Worm (Caenorhabditis elegans): ENCODE data around the gene Y67D8B.2.
A peak's percentile ranks its signal among the peaks of the same experiment; 100 is the strongest.

Y67D8B.2 gene

ce11 chrIV:3233429-3233885 is 42.1 kb upstream of the Y67D8B.2 start (continued):
- TF ChIP-seq dox-1 (GFP tag; IDR thresholded peaks at IDR 0.05) (no peak), cebp-1 (GFP tag; IDR thresholded peaks at IDR 0.05) (no peak), cebp-1 (tag; optimal IDR thresholded peaks at IDR 0.05) (peak; percentile 45), ztf-25 (GFP tag; IDR thresholded peaks at IDR 0.05) (no peak), let-607 (tag; optimal IDR thresholded peaks at IDR 0.05) (peak in 1 of 2 experiments; percentile 35), mxl-1 (tag; optimal IDR thresholded peaks at IDR 0.05) (no peak), F22D6.2 (tag; optimal IDR thresholded peaks at IDR 0.05) (no peak), F23B12.7 (tag; optimal IDR thresholded peaks at IDR 0.05; ENCODE audit: insufficient read depth) (no peak), hlh-26 (GFP tag; conservative IDR thresholded peaks at IDR 0.05) (no peak), C17E4.6 (GFP tag; IDR thresholded peaks at IDR 0.05) (no peak), ZK185.1 (tag; optimal IDR thresholded peaks at IDR 0.05; ENCODE audit: poor library complexity, severe bottlenecking) (peak; percentile 40), unc-62 (GFP tag; optimal IDR thresholded peaks at IDR 0.05) (no peak), athp-1 (tag; optimal IDR thresholded peaks at IDR 0.05) (no peak), ets-4 (GFP tag; optimal IDR thresholded peaks at IDR 0.05) (no peak), mcd-1 (GFP tag; IDR thresholded peaks at IDR 0.05) (peak; percentile 39; the same call in 1 of the 2 replicates), Y53G8AR.9 (GFP tag; conservative IDR thresholded peaks at IDR 0.05) (no peak), rcor-1 (GFP tag; IDR thresholded peaks at IDR 0.05) (no peak)

ce11 chrIV:3232694-3233372 is 41.5 kb upstream of the Y67D8B.2 start:
- no peak for TF ChIP-seq Y67H2A.10 (GFP tag; conservative IDR thresholded peaks at IDR 0.05)
- TF ChIP-seq egrh-3 (GFP tag; IDR thresholded peaks at IDR 0.05) = peak; percentile 86
- TF ChIP-seq Y53F4B.3 (GFP tag; IDR thresholded peaks at IDR 0.05) = no peak
- peak; percentile 50 for TF ChIP-seq akir-1 (GFP tag; optimal IDR thresholded peaks at IDR 0.05)
- TF ChIP-seq madf-10 (tag; optimal IDR thresholded peaks at IDR 0.05) = peak; percentile 19
- 0 out of 2 replicates have a peak, but pooled peaks have one; percentile 40 for TF ChIP-seq pbrm-1 (GFP tag; IDR thresholded peaks at IDR 0.05)
- TF ChIP-seq unc-130 (GFP tag; optimal IDR thresholded peaks at IDR 0.05) = no peak
- no peak for TF ChIP-seq D2030.7 (GFP tag; IDR thresholded peaks at IDR 0.05)
- no peak for TF ChIP-seq lin-35 (GFP tag; optimal IDR thresholded peaks at IDR 0.05)
- no peak for TF ChIP-seq sptf-2 (GFP tag; optimal IDR thresholded peaks at IDR 0.05)
- TF ChIP-seq nfyb-1 (GFP tag; IDR thresholded peaks at IDR 0.05) = peak; percentile 79
- peak; percentile 62 for TF ChIP-seq ZK185.1 (tag; optimal IDR thresholded peaks at IDR 0.05; ENCODE audit: poor library complexity, severe bottlenecking)
- peak; percentile 53 for TF ChIP-seq attf-5 (GFP tag; optimal IDR thresholded peaks at IDR 0.05)
- peak; percentile 54 for TF ChIP-seq lin-40 (tag; optimal IDR thresholded peaks at IDR 0.05)
- TF ChIP-seq F37B4.10 (GFP tag; IDR thresholded peaks at IDR 0.05) = 0 out of 2 replicates have a peak, but pooled peaks have one; percentile 50
- no peak for TF ChIP-seq xnd-1 (tag; optimal IDR thresholded peaks at IDR 0.05)
- peak; percentile 25 for TF ChIP-seq die-1 (tag; optimal IDR thresholded peaks at IDR 0.05)
- TF ChIP-seq dox-1 (GFP tag; IDR thresholded peaks at IDR 0.05) = peak; percentile 67
- TF ChIP-seq snpc-4 (GFP tag; optimal IDR thresholded peaks at IDR 0.05) = no peak
- TF ChIP-seq snpc-4 (tag; optimal IDR thresholded peaks at IDR 0.05) = peak in 1 of 4 experiments; percentile 32
- TF ChIP-seq atf-7 (tag; optimal IDR thresholded peaks at IDR 0.05) = peak; percentile 37
- no peak for TF ChIP-seq snpc-3.4 (tag; optimal IDR thresholded peaks at IDR 0.05)
- peak in 1 of 2 experiments; percentile 18 for TF ChIP-seq rec-8 (tag; optimal IDR thresholded peaks at IDR 0.05)
- no peak for TF ChIP-seq attf-6 (GFP tag; IDR thresholded peaks at IDR 0.05)
- no peak for TF ChIP-seq egl-18 (GFP tag; IDR thresholded peaks at IDR 0.05)
- peak; percentile 41; the same call in 1 of the 2 replicates for TF ChIP-seq hmg-1.2 (GFP tag; IDR thresholded peaks at IDR 0.05)
- peak; percentile 38 for TF ChIP-seq repo-1 (tag; optimal IDR thresholded peaks at IDR 0.05)
- TF ChIP-seq B0336.3 (GFP tag; IDR thresholded peaks at IDR 0.05) = peak; percentile 43; the same call in 1 of the 2 replicates
- peak; percentile 43 for TF ChIP-seq gei-17 (GFP tag; optimal IDR thresholded peaks at IDR 0.05)
- no peak for TF ChIP-seq tbx-9 (tag; optimal IDR thresholded peaks at IDR 0.05; ENCODE audit: borderline replicate concordance)
- peak; percentile 2 for TF ChIP-seq F57C9.4 (tag; optimal IDR thresholded peaks at IDR 0.05)
- peak; percentile 56 to 76 for TF ChIP-seq let-607 (tag; optimal IDR thresholded peaks at IDR 0.05)
